Worm (Caenorhabditis elegans) whole organism, early embryonic: ENCODE measurements around the gene F45E1.1.

Source experiments
- B0310.2 ChIP-seq: sonication (generic microtip); optimal IDR thresholded peaks from 2 replicates; lab custom pipeline; 2016; ENCODE audit warnings: mild to moderate bottlenecking, missing genetic modification characterization, missing compliant biosample characterization
- F13C5.2 ChIP-seq: sonication (generic microtip); optimal IDR thresholded peaks from 2 replicates; lab custom pipeline; 2017; ENCODE audit warnings: mild to moderate bottlenecking, missing genetic modification characterization, inconsistent platforms, missing compliant biosample characterization
- aly-1 ChIP-seq: sonication (generic microtip); optimal IDR thresholded peaks from 2 replicates; lab custom pipeline; 2016; ENCODE audit warnings: missing genetic modification characterization, missing compliant biosample characterization
- ama-1 ChIP-seq: fragments of 150-350 bp; optimal IDR thresholded peaks from 2 replicates; lab custom pipeline; 2014
- ceh-13 ChIP-seq: fragments of 200-800 bp; sonication (Bioruptor generic); optimal IDR thresholded peaks from 2 replicates; lab custom pipeline; 2018; ENCODE audit warnings: mild to moderate bottlenecking, missing genetic modification characterization, missing compliant biosample characterization
- ceh-36 ChIP-seq: sonication (generic microtip); optimal IDR thresholded peaks from 2 replicates; lab custom pipeline; 2016; ENCODE audit warnings: missing genetic modification characterization, inconsistent platforms, missing compliant biosample characterization
- ets-7 ChIP-seq: sonication (generic microtip); optimal IDR thresholded peaks from 2 replicates; lab custom pipeline; 2016; ENCODE audit warnings: missing genotype, missing genetic modification characterization, missing compliant biosample characterization
- flt-1 ChIP-seq: fragments of 200-800 bp; sonication (Bioruptor generic); IDR thresholded peaks from 2 replicates; pipeline ENCODE4 v1.3.6; 2022; ENCODE audit warnings: missing genetic modification characterization, missing compliant biosample characterization
- hmbx-1 ChIP-seq: sonication (generic microtip); optimal IDR thresholded peaks from 2 replicates; lab custom pipeline; 2016; ENCODE audit warnings: mild to moderate bottlenecking, missing genetic modification characterization, missing compliant biosample characterization
- hmg-4 ChIP-seq: fragments of 200-800 bp; sonication (Bioruptor generic); optimal IDR thresholded peaks from 2 replicates; lab custom pipeline; 2018; ENCODE audit warnings: mild to moderate bottlenecking, missing genetic modification characterization, missing compliant biosample characterization
- hnd-1 ChIP-seq: sonication (generic microtip); optimal IDR thresholded peaks from 2 replicates; lab custom pipeline; 2016; ENCODE audit warnings: missing genetic modification characterization, missing compliant biosample characterization
- pes-1 ChIP-seq: fragments of 200-800 bp; sonication (Bioruptor generic); IDR thresholded peaks from 2 replicates; pipeline ENCODE4 v1.3.6; 2022; ENCODE audit warnings: missing genetic modification reagents, missing genetic modification characterization, missing compliant biosample characterization
- scrt-1 ChIP-seq: fragments of 200-800 bp; sonication (Bioruptor generic); IDR thresholded peaks from 2 replicates; pipeline ENCODE4 v1.3.6; 2022; ENCODE audit warnings: missing genetic modification characterization, missing compliant biosample characterization
- sea-1 ChIP-seq: fragments of 200-800 bp; sonication (Bioruptor generic); conservative IDR thresholded peaks from 2 replicates; pipeline ENCODE4 v1.3.6; 2022; ENCODE audit warnings: missing genetic modification characterization, missing compliant biosample characterization
- tbx-11 ChIP-seq: fragments of 200-800 bp; sonication (Bioruptor generic); IDR thresholded peaks from 2 replicates; pipeline ENCODE4 v1.3.6; 2022; ENCODE audit warnings: missing genetic modification characterization, missing compliant biosample characterization
- tbx-37 ChIP-seq: fragments of 200-800 bp; sonication (Bioruptor generic); conservative IDR thresholded peaks from 2 replicates; pipeline ENCODE4 v1.3.6; 2022; ENCODE audit warnings: missing genetic modification reagents, missing genetic modification characterization, missing compliant biosample characterization
- tra-4 ChIP-seq: sonication (generic microtip); optimal IDR thresholded peaks from 2 replicates; lab custom pipeline; 2017; ENCODE audit warnings: missing genetic modification characterization, missing compliant biosample characterization

Gene F45E1.1

ce11 chrX:7985495-7986029 is 17.9 kb upstream of the F45E1.1 start, which contains the start of gene F45E1.4:
F45E1.4 (plus strand) TSS chrX:7985979.
- TF ChIP-seq flt-1 (no peak), hmbx-1 (tag; lab: Kevin White, UChicago) (no peak), hmg-4 (GFP tag; lab: Kevin White, UChicago) (no peak), scrt-1 (no peak), ets-7 (tag; lab: Kevin White, UChicago) (no peak), tbx-11 (no peak), sea-1 (no peak), ceh-36 (tag; lab: Kevin White, UChicago) (no peak), B0310.2 (no peak), ceh-13 (GFP tag; lab: Kevin White, UChicago) (no peak)

ce11 chrX:7986892-7987291 is 16.6 kb upstream of the F45E1.1 start:
- TF ChIP-seq ets-7 (tag; lab: Kevin White, UChicago): no peak
- no peak for TF ChIP-seq F13C5.2
- no peak for TF ChIP-seq hmbx-1 (tag; lab: Kevin White, UChicago)
- no peak for TF ChIP-seq hnd-1 (tag; lab: Kevin White, UChicago)
- TF ChIP-seq tbx-11: no peak
- TF ChIP-seq tbx-37 (GFP tag; lab: Robert Waterston, UW): no peak
- no peak for TF ChIP-seq aly-1 (tag; lab: Kevin White, UChicago)
- no peak for TF ChIP-seq hmg-4 (GFP tag; lab: Kevin White, UChicago)
- no peak for TF ChIP-seq pes-1 (GFP tag; lab: Robert Waterston, UW)

ce11 chrX:7988457-7988856 is 15.0 kb upstream of the F45E1.1 start:
- TF ChIP-seq tbx-11 (no peak), ceh-13 (GFP tag; lab: Kevin White, UChicago) (no peak), tbx-37 (GFP tag; lab: Robert Waterston, UW) (no peak), hnd-1 (tag; lab: Kevin White, UChicago) (no peak), pes-1 (GFP tag; lab: Robert Waterston, UW) (no peak), flt-1 (no peak), F13C5.2 (no peak), sea-1 (no peak)

- TF ChIP-seq tra-4 (tag; lab: Kevin White, UChicago): no peak
- no peak for TF ChIP-seq pes-1 (GFP tag; lab: Robert Waterston, UW)
- TF ChIP-seq F13C5.2: no peak
- TF ChIP-seq ceh-13 (GFP tag; lab: Kevin White, UChicago): no peak
- no peak for TF ChIP-seq B0310.2
- no peak for TF ChIP-seq ama-1
- TF ChIP-seq tbx-37 (GFP tag; lab: Robert Waterston, UW): no peak
- TF ChIP-seq scrt-1: no peak
- no peak for TF ChIP-seq ets-7 (tag; lab: Kevin White, UChicago)
- TF ChIP-seq flt-1: no peak
Observed at ce11 chrX:7989155-7989554, 14.3 kb upstream of the F45E1.1 start.

- TF ChIP-seq hmbx-1 (tag; lab: Kevin White, UChicago) (no peak), flt-1 (no peak), hmg-4 (GFP tag; lab: Kevin White, UChicago) (no peak), aly-1 (tag; lab: Kevin White, UChicago) (no peak), ama-1 (no peak), pes-1 (GFP tag; lab: Robert Waterston, UW) (no peak), sea-1 (no peak)
Observed at ce11 chrX:7990282-7990681, 13.2 kb upstream of the F45E1.1 start.

ce11 chrX:7992102-7992501 is 11.4 kb upstream of the F45E1.1 start:
- no peak for TF ChIP-seq ama-1
- no peak for TF ChIP-seq ets-7 (tag; lab: Kevin White, UChicago)
- no peak for TF ChIP-seq F13C5.2
- no peak for TF ChIP-seq tbx-11
- no peak for TF ChIP-seq hmg-4 (GFP tag; lab: Kevin White, UChicago)
- no peak for TF ChIP-seq tra-4 (tag; lab: Kevin White, UChicago)
- TF ChIP-seq ceh-13 (GFP tag; lab: Kevin White, UChicago): no peak
- no peak for TF ChIP-seq sea-1
- no peak for TF ChIP-seq scrt-1
- TF ChIP-seq hnd-1 (tag; lab: Kevin White, UChicago): no peak
- no peak for TF ChIP-seq pes-1 (GFP tag; lab: Robert Waterston, UW)
- TF ChIP-seq B0310.2: no peak

ce11 chrX:7994486-7994885 is 9.0 kb upstream of the F45E1.1 start:
- TF ChIP-seq B0310.2 (no peak), ceh-13 (GFP tag; lab: Kevin White, UChicago) (no peak), flt-1 (no peak), F13C5.2 (no peak)

- TF ChIP-seq B0310.2 (no peak), F13C5.2 (no peak), sea-1 (no peak), tra-4 (tag; lab: Kevin White, UChicago) (no peak), tbx-11 (no peak), ama-1 (no peak), scrt-1 (no peak), ets-7 (tag; lab: Kevin White, UChicago) (no peak), aly-1 (tag; lab: Kevin White, UChicago) (no peak), hmbx-1 (tag; lab: Kevin White, UChicago) (no peak), hmg-4 (GFP tag; lab: Kevin White, UChicago) (no peak), ceh-13 (GFP tag; lab: Kevin White, UChicago) (no peak), hnd-1 (tag; lab: Kevin White, UChicago) (no peak), tbx-37 (GFP tag; lab: Robert Waterston, UW) (no peak), flt-1 (no peak)
Observed at ce11 chrX:7997968-7998367, 5.5 kb upstream of the F45E1.1 start, which contains the start of gene sdpn-1. sdpn-1 (minus strand) TSS chrX:7998229.

- TF ChIP-seq flt-1: no peak
- TF ChIP-seq ceh-36 (tag; lab: Kevin White, UChicago): no peak
- no peak for TF ChIP-seq hnd-1 (tag; lab: Kevin White, UChicago)
- TF ChIP-seq tbx-37 (GFP tag; lab: Robert Waterston, UW): no peak
Observed at ce11 chrX:7998942-7999341, 4.5 kb upstream of the F45E1.1 start.
